Fruit fly (Drosophila melanogaster) whole organism, wandering third instar larva: ENCODE results near the gene Mettl4.

Source experiments
- CG32264 ChIP-seq: fragments of 200-800 bp; sonication (Bioruptor generic); optimal IDR thresholded peaks from 2 replicates; lab custom pipeline; 2016; ENCODE audit warnings: missing biosample characterization, missing genetic modification characterization
- Dfd ChIP-seq: fragments of >200 bp; optimal IDR thresholded peaks from 2 replicates; lab custom pipeline; 2017; ENCODE audit warnings: missing biosample characterization, missing genetic modification characterization
- Dif ChIP-seq: fragments of 200-275, 200-300 bp; sonication (Bioruptor generic); optimal IDR thresholded peaks from 2 replicates; lab custom pipeline; 2018; ENCODE audit warnings: missing biosample characterization, missing genetic modification characterization; ENCODE audit not compliant: partially characterized antibody
- GATAd ChIP-seq: sonication (Bioruptor generic); optimal IDR thresholded peaks from 2 replicates; lab custom pipeline; 2016; ENCODE audit warnings: missing biosample characterization, missing genetic modification characterization
- HLH106 ChIP-seq: fragments of 200-800 bp; optimal IDR thresholded peaks from 3 replicates; lab custom pipeline; 2019; ENCODE audit warnings: missing biosample characterization, mild to moderate bottlenecking, missing genetic modification characterization, moderate library complexity
- Hnf4 ChIP-seq: fragments of 200-800 bp; sonication (Bioruptor generic); optimal IDR thresholded peaks from 2 replicates; lab custom pipeline; 2016; ENCODE audit warnings: missing biosample characterization, mild to moderate bottlenecking, missing genetic modification characterization
- Hr78 ChIP-seq: fragments of >200 bp; optimal IDR thresholded peaks from 2 replicates; lab custom pipeline; 2017; ENCODE audit warnings: missing biosample characterization, missing genetic modification characterization
- Hr83 ChIP-seq: fragments of 200-300 bp; sonication (Bioruptor generic); optimal IDR thresholded peaks from 2 replicates; lab custom pipeline; 2016; ENCODE audit warnings: missing biosample characterization, mild to moderate bottlenecking, missing genetic modification characterization, moderate library complexity; ENCODE audit not compliant: poor library complexity, severe bottlenecking
- Jra ChIP-seq: sonication (Bioruptor generic); optimal IDR thresholded peaks from 2 replicates; lab custom pipeline; 2016; ENCODE audit warnings: missing biosample characterization, missing genetic modification characterization
- Mio ChIP-seq: sonication (Bioruptor generic); optimal IDR thresholded peaks from 2 replicates; lab custom pipeline; 2016; ENCODE audit warnings: missing biosample characterization, missing genetic modification characterization
- Myc ChIP-seq: fragments of >200 bp; optimal IDR thresholded peaks from 2 replicates; lab custom pipeline; 2017
- N ChIP-seq: fragments of >200 bp; optimal IDR thresholded peaks from 2 replicates; lab custom pipeline; 2018; ENCODE audit warnings: missing biosample characterization, missing external identifiers, missing genetic modification characterization
- OdsH ChIP-seq: fragments of 200-800 bp; sonication (Bioruptor generic); optimal IDR thresholded peaks from 2 replicates; lab custom pipeline; 2016; ENCODE audit warnings: missing biosample characterization, mild to moderate bottlenecking, missing genetic modification characterization
- Rel ChIP-seq, 2 experiments: fragments of 200-800 bp; sonication (Bioruptor generic) in 1 of 2; optimal IDR thresholded peaks; 2 replicates in 1 of 2; 3 replicates in 1 of 2; lab custom pipeline; 2016 to 2019; ENCODE audit warnings: mild to moderate bottlenecking in 2 of 2, missing biosample characterization in 2 of 2, missing genetic modification characterization in 2 of 2, moderate library complexity in 1 of 2
- Sp1 ChIP-seq: fragments of 200-800 bp; sonication (Bioruptor generic); optimal IDR thresholded peaks from 3 replicates; lab custom pipeline; 2019; ENCODE audit warnings: missing biosample characterization, mild to moderate bottlenecking, missing genetic modification characterization, moderate library complexity
- Vsx2 ChIP-seq: fragments of 200-300, 225-300 bp; sonication (Bioruptor generic); optimal IDR thresholded peaks from 2 replicates; lab custom pipeline; 2018; ENCODE audit warnings: missing biosample characterization, missing genetic modification characterization; ENCODE audit not compliant: partially characterized antibody
- brk ChIP-seq: fragments of 200-800 bp; sonication (Bioruptor generic); optimal IDR thresholded peaks from 2 replicates; lab custom pipeline; 2016; ENCODE audit warnings: missing biosample characterization, mild to moderate bottlenecking, missing genetic modification characterization
- dl ChIP-seq, 2 experiments: fragments of 175-275, 200-275 bp in 1 of 2; fragments of 200-275 bp in 1 of 2; sonication (Bioruptor generic); optimal IDR thresholded peaks; lab custom pipeline; 2018; ENCODE audit warnings: mild to moderate bottlenecking in 2 of 2, missing biosample characterization in 2 of 2, missing genetic modification characterization in 2 of 2, moderate library complexity in 2 of 2; ENCODE audit not compliant: partially characterized antibody in 2 of 2, insufficient read depth in 1 of 2
- dmrt93B ChIP-seq: fragments of 200-800 bp; sonication (Bioruptor generic); optimal IDR thresholded peaks from 2 replicates; lab custom pipeline; 2018; ENCODE audit warnings: missing biosample characterization, mild to moderate bottlenecking, missing genetic modification characterization
- dsf ChIP-seq: sonication (Bioruptor generic); optimal IDR thresholded peaks from 2 replicates; lab custom pipeline; 2016; ENCODE audit warnings: missing biosample characterization, missing genetic modification characterization, borderline replicate concordance
- ey ChIP-seq: fragments of 200-800 bp; sonication (Bioruptor generic); optimal IDR thresholded peaks from 2 replicates; lab custom pipeline; 2016; ENCODE audit warnings: missing biosample characterization, missing genetic modification characterization
- foxo ChIP-seq, 2 experiments: fragments of 200-800 bp; sonication (Bioruptor generic); optimal IDR thresholded peaks; 2 replicates in 1 of 2; 3 replicates in 1 of 2; lab custom pipeline; 2016 to 2017; ENCODE audit warnings: missing biosample characterization in 2 of 2, missing genetic modification characterization in 2 of 2
- fru ChIP-seq: fragments of 200-800 bp; sonication (Bioruptor generic); optimal IDR thresholded peaks from 3 replicates; lab custom pipeline; 2016; ENCODE audit warnings: missing biosample characterization, mild to moderate bottlenecking, missing genetic modification characterization
- h ChIP-seq: fragments of 200-800 bp; sonication (Bioruptor generic); optimal IDR thresholded peaks from 3 replicates; lab custom pipeline; 2016; ENCODE audit warnings: missing biosample characterization, mild to moderate bottlenecking, missing genetic modification characterization
- jim ChIP-seq: fragments of 175-275, 200-325 bp; sonication (Bioruptor generic); optimal IDR thresholded peaks from 2 replicates; lab custom pipeline; 2016; ENCODE audit warnings: missing biosample characterization, mild to moderate bottlenecking, missing genetic modification characterization
- lola ChIP-seq: fragments of >200 bp; optimal IDR thresholded peaks from 2 replicates; lab custom pipeline; 2017; ENCODE audit warnings: missing biosample characterization, missing genetic modification characterization
- pan ChIP-seq: fragments of >200 bp; optimal IDR thresholded peaks from 2 replicates; lab custom pipeline; 2017
- psq ChIP-seq: fragments of 200-800 bp; sonication (Bioruptor generic); optimal IDR thresholded peaks from 3 replicates; lab custom pipeline; 2017; ENCODE audit warnings: missing biosample characterization, mild to moderate bottlenecking, missing genetic modification characterization, moderate library complexity
- rgr ChIP-seq: fragments of 200-800 bp; sonication (Bioruptor generic); optimal IDR thresholded peaks from 3 replicates; lab custom pipeline; 2016; ENCODE audit warnings: missing biosample characterization, mild to moderate bottlenecking, missing genetic modification characterization
- sage ChIP-seq: fragments of 200-800 bp; sonication (Bioruptor generic); optimal IDR thresholded peaks from 2 replicates; lab custom pipeline; 2016; ENCODE audit warnings: missing biosample characterization, mild to moderate bottlenecking, missing genetic modification characterization
- sv ChIP-seq: fragments of 200-800 bp; sonication (Bioruptor generic); optimal IDR thresholded peaks from 3 replicates; lab custom pipeline; 2016; ENCODE audit warnings: missing biosample characterization, missing genetic modification characterization
- tai ChIP-seq: sonication (Bioruptor generic); optimal IDR thresholded peaks from 2 replicates; lab custom pipeline; 2016; ENCODE audit warnings: missing biosample characterization, missing genetic modification characterization
- usp ChIP-seq: fragments of >200 bp; optimal IDR thresholded peaks from 2 replicates; lab custom pipeline; 2017; ENCODE audit warnings: missing biosample characterization, missing genetic modification characterization
- woc ChIP-seq: sonication (Bioruptor generic); optimal IDR thresholded peaks from 2 replicates; lab custom pipeline; 2016; ENCODE audit warnings: missing biosample characterization, mild to moderate bottlenecking, missing genetic modification characterization

Gene Mettl4

DNA sequence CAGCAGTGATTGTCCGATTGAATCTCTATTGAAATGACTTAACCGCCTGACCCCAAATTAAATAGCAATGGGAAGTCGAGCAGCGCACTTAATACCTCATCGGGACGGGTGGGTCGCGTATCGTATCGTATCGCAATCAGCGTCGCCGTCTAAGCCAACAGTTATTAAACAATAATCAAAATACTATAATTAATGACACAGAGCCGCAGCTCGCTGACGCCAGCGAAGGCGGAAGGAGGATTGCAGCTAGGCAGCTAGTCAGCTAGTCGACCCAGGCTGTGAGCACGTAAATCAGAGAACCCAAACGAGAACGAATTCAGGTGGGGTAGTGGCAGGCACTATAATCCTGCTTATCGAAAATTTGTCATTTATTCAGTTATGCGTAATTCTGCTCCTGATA is 42.0 kb downstream of the Mettl4 start, which contains the start of gene NPF:
NPF (plus strand) TSS at position 301 of the 400 bp plus-strand sequence.
- no peak for TF ChIP-seq sage (GFP tag; lab: Kevin White, UChicago)
- no peak for TF ChIP-seq GATAd (GFP tag; lab: Kevin White, UChicago)
- TF ChIP-seq dmrt93B: no peak
- TF ChIP-seq woc (GFP tag; lab: Kevin White, UChicago): no peak
- TF ChIP-seq lola (GFP tag; lab: Kevin White, UChicago): no peak
- no peak for TF ChIP-seq brk (GFP tag; lab: Kevin White, UChicago)
- TF ChIP-seq h (GFP tag; lab: Kevin White, UChicago): no peak
- TF ChIP-seq Hr78 (GFP tag; lab: Kevin White, UChicago): no peak
- no peak for TF ChIP-seq Hnf4 (GFP tag; lab: Kevin White, UChicago)
- TF ChIP-seq CG32264 (GFP tag; lab: Kevin White, UChicago): no peak
- no peak for TF ChIP-seq Dif (GFP tag; lab: Kevin White, UChicago)
- no peak for TF ChIP-seq psq
- TF ChIP-seq Dfd (GFP tag; lab: Kevin White, UChicago): no peak
- no peak for TF ChIP-seq pan (lab: Kevin White, UChicago)
- TF ChIP-seq, all 38 proteins: peak for 0

DNA sequence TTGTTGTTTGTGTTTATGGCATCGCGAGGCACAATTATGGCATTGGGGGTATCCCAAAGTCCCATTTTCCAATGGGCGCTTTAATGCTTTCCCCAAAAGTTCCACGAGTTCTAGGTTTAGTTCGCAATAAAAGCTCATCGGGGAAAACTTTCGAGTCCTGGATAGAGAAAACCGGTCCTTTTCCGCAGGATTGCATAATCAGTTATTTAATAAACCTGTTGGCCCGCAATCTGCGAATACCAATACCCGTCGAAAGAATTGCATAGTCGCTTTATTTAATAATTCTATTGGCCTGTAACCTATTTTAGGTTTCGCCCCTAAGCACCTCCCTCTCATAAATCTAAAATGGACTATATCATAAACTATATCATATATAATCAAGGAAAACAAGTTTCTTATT is 45.0 kb downstream of the Mettl4 start:
- TF ChIP-seq sv (no peak), jim (GFP tag; lab: Kevin White, UChicago) (no peak), CG32264 (GFP tag; lab: Kevin White, UChicago) (no peak), woc (GFP tag; lab: Kevin White, UChicago) (no peak), Dif (GFP tag; lab: Kevin White, UChicago) (no peak), tai (GFP tag; lab: Kevin White, UChicago) (no peak), pan (lab: Kevin White, UChicago) (no peak), HLH106 (tag; lab: Kevin White, UChicago) (no peak), lola (GFP tag; lab: Kevin White, UChicago) (no peak), dl (GFP tag; optimal IDR thresholded peaks at IDR 0.05; lab: Kevin White, UChicago; ENCODE audit: insufficient read depth in 1 of 2, partially characterized antibody in 2 of 2) (no peak), ey (GFP tag; lab: Kevin White, UChicago) (no peak)
- TF ChIP-seq, all 38 proteins: peak for 0

dm6 chr3R:16604715-16605114 is 46.2 kb downstream of the Mettl4 start, which contains the start of gene CG10345:
Gene CG10345 (minus strand): TSS chr3R:16604861.
- TF ChIP-seq dmrt93B (no peak), Sp1 (GFP tag; lab: Kevin White, UChicago) (no peak), usp (GFP tag; lab: Kevin White, UChicago) (no peak), Jra (GFP tag; lab: Kevin White, UChicago) (no peak), h (GFP tag; lab: Kevin White, UChicago) (no peak), OdsH (GFP tag; lab: Kevin White, UChicago) (no peak), Rel (GFP tag; optimal IDR thresholded peaks at IDR 0.05; lab: Kevin White, UChicago) (no peak), Rel (tag; optimal IDR thresholded peaks at IDR 0.05; lab: Kevin White, UChicago) (no peak), HLH106 (tag; lab: Kevin White, UChicago) (no peak), dsf (GFP tag; lab: Kevin White, UChicago) (no peak), Hr83 (no peak), fru (GFP tag; lab: Kevin White, UChicago) (no peak), jim (GFP tag; lab: Kevin White, UChicago) (no peak), Mio (GFP tag; lab: Kevin White, UChicago) (no peak), brk (GFP tag; lab: Kevin White, UChicago) (no peak), foxo (GFP tag; optimal IDR thresholded peaks at IDR 0.05; lab: Kevin White, UChicago) (no peak), lola (GFP tag; lab: Kevin White, UChicago) (no peak), sv (no peak), ey (GFP tag; lab: Kevin White, UChicago) (no peak)
- TF ChIP-seq, all 38 proteins: peak for 0

DNA sequence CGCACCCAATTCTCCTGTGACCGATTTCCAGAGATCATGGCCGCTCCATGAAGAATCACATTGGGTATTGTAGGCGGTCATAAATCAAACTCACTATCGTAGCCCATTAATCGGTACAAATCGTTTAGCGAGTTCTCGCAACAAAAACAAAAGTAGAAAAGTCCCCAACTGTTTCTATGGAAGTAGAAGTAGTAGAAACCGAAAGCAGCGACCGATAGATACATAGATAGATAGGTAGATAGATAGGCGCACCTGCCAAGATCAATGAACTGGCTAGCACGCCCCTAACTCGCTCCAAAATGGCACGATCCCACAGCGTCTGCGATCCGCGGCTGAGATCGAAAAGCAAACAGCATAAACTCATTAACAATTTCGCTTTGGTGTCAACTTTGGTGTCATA is 50.2 kb downstream of the Mettl4 start:
- TF ChIP-seq Myc (lab: Kevin White, UChicago): no peak
- no peak for TF ChIP-seq Vsx2
- no peak for TF ChIP-seq Hr78 (GFP tag; lab: Kevin White, UChicago)
- TF ChIP-seq psq: no peak
- TF ChIP-seq sv: no peak
- no peak for TF ChIP-seq rgr
- TF ChIP-seq dmrt93B: no peak
- no peak for TF ChIP-seq fru (GFP tag; lab: Kevin White, UChicago)
- TF ChIP-seq pan (lab: Kevin White, UChicago): no peak
- TF ChIP-seq N (GFP tag; lab: Kevin White, UChicago): no peak
- no peak for TF ChIP-seq Sp1 (GFP tag; lab: Kevin White, UChicago)
- TF ChIP-seq, all 38 proteins: peak for 0
